Fruit fly (Drosophila melanogaster) whole organism, embryonic: ENCODE results near the gene Rad1.

Experiments
- CG13123 ChIP-seq: fragments of 200-800 bp; sonication (Bioruptor generic); optimal IDR thresholded peaks from 2 replicates; lab custom pipeline; 2016; ENCODE audit warnings: missing biosample characterization, missing genetic modification characterization
- Dref ChIP-seq: fragments of 200-800 bp; sonication (Bioruptor generic); IDR thresholded peaks from 2 replicates; pipeline ENCODE4 v1.3.6; 2022; ENCODE audit warnings: missing biosample characterization, missing genetic modification characterization

dm6 chr2L:2552725-2553124 lies 22.1 kb downstream of the Rad1 start, which contains the start of gene CG3515:
- TF ChIP-seq CG13123 (GFP tag; lab: Kevin White, UChicago) = no peak
- no peak for TF ChIP-seq Dref (GFP tag; lab: Robert Waterston, UW)
